Fruit fly (Drosophila melanogaster): ENCODE results near the gene CG31559.

Gene CG31559

DNA sequence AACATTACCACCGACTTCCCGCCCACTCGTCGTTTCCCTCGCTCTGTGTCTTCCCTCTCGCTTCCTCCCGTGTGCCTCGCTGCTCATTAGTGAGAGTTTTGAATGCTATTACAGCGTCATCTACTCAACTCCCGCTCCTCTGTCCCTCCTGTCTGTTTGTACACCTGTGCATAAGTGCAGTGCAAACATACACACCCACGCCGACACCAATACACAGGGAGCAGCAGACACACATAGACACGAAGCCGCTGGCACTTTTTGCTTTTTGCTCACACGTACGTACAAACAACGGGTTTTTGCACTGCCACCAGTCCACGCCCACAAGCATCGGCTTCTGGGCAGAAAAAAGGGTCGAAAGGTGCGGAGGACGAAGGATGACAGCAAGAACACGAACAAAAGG lies 15.3 kb downstream of the CG31559 start:
- TF ChIP-seq jim (GFP tag; optimal IDR thresholded peaks at IDR 0.05) (no peak), ey (GFP tag; optimal IDR thresholded peaks at IDR 0.05) (no peak), Hnf4 (GFP tag; optimal IDR thresholded peaks at IDR 0.05) (no peak), OdsH (GFP tag; optimal IDR thresholded peaks at IDR 0.05) (no peak), Myc (optimal IDR thresholded peaks at IDR 0.05) (no peak), h (GFP tag; optimal IDR thresholded peaks at IDR 0.05) (no peak), dsf (GFP tag; optimal IDR thresholded peaks at IDR 0.05; ENCODE audit: borderline replicate concordance) (no peak), Vsx2 (GFP tag; optimal IDR thresholded peaks at IDR 0.05; ENCODE audit: partially characterized antibody) (no peak), Mio (GFP tag; optimal IDR thresholded peaks at IDR 0.05) (no peak)

DNA sequence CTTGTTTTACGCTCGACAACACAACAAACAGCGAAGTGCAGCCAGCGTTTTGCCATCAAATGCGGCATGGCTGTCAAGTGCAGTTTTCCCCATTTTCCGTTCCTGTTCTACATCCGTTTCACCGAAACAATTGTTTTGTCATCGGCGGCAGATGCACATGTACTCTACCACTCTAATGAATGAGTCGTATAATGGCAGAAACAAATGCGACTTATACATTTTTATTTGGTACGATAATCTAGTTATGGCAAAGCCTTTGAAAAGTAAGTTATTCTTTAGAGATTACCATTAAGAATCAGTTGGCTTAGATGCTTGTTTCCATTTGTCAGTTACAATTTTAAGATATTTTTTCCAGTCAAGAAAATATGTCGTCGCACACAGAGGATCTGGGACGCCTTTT lies 34.7 kb downstream of the CG31559 start, which contains the start of gene Vha14-2:
Vha14-2 (plus strand) TSS at position 301 of the 400 bp plus-strand sequence.
- TF ChIP-seq br (GFP tag; optimal IDR thresholded peaks at IDR 0.05) (no peak), woc (GFP tag; optimal IDR thresholded peaks at IDR 0.05) (no peak), CrebA (GFP tag; optimal IDR thresholded peaks at IDR 0.05; ENCODE audit: borderline replicate concordance) (no peak), Myc (optimal IDR thresholded peaks at IDR 0.05) (no peak), Mio (GFP tag; optimal IDR thresholded peaks at IDR 0.05) (no peak), dsf (GFP tag; optimal IDR thresholded peaks at IDR 0.05; ENCODE audit: borderline replicate concordance) (no peak), HLH106 (tag; optimal IDR thresholded peaks at IDR 0.05) (no peak), brk (GFP tag; optimal IDR thresholded peaks at IDR 0.05) (no peak), Jra (GFP tag; optimal IDR thresholded peaks at IDR 0.05) (no peak), N (GFP tag; optimal IDR thresholded peaks at IDR 0.05) (no peak), Dif (GFP tag; optimal IDR thresholded peaks at IDR 0.05; ENCODE audit: partially characterized antibody) (no peak), Hr78 (GFP tag; optimal IDR thresholded peaks at IDR 0.05) (no peak), sv (GFP tag; optimal IDR thresholded peaks at IDR 0.05) (no peak)

DNA sequence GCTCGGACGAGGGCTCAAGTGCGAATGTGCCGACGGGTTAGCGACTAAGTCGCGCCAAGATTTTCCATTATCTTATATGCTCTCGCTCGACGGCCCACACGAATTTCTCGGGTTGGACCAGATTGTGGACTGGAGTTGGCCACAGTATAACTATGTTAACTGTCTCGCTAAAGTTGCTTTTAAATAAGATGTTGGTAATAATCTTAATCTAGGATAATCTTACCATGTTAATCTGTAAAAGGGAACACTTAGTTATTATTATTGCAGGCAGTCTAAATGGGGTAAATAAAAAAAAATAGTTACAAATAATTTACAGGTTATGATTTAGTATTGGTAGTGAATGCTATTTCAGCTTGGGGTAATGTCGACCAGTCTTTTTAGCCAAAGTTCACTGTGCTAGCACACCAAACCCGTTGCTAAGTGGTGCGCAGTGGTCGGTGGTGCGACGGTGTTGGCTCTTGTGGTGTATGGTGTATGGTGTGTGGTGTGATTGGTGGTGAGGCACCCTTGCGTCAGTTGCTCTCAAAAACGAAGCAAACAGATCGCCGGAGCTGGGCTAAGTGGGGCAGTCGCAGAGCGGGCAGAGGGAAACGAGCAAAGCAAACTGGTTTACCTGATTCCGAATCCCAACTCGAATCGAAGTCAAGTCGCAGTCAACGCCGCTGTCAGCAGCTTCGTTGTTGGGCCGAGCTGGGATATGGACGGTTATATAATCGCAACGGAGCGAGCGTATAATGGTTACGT lies 44.6 kb downstream of the CG31559 start, which contains the start of gene Obp83g:
Obp83g (minus strand) TSS at position 51 of the 744 bp plus-strand sequence.
- TF ChIP-seq ey (GFP tag; optimal IDR thresholded peaks at IDR 0.05) (peak; percentile 81), OdsH (GFP tag; optimal IDR thresholded peaks at IDR 0.05) (peak; percentile 76), jim (GFP tag; optimal IDR thresholded peaks at IDR 0.05) (no peak), Jra (GFP tag; optimal IDR thresholded peaks at IDR 0.05) (peak; percentile 10), N (GFP tag; optimal IDR thresholded peaks at IDR 0.05) (no peak), usp (GFP tag; optimal IDR thresholded peaks at IDR 0.05) (no peak), Sp1 (GFP tag; optimal IDR thresholded peaks at IDR 0.05) (peak; percentile 71), psq (GFP tag; optimal IDR thresholded peaks at IDR 0.05) (peak; percentile 56), Abd-B (GFP tag; optimal IDR thresholded peaks at IDR 0.05) (no peak), Hnf4 (GFP tag; optimal IDR thresholded peaks at IDR 0.05) (peak; percentile 54), CG32264 (GFP tag; optimal IDR thresholded peaks at IDR 0.05) (no peak), sage (GFP tag; optimal IDR thresholded peaks at IDR 0.05) (no peak), dl (GFP tag; optimal IDR thresholded peaks at IDR 0.05; ENCODE audit: insufficient read depth in 1 of 2, partially characterized antibody in 2 of 2) (no peak), sv (GFP tag; optimal IDR thresholded peaks at IDR 0.05) (no peak), Rel (GFP tag; optimal IDR thresholded peaks at IDR 0.05) (no peak), Rel (tag; optimal IDR thresholded peaks at IDR 0.05) (peak; percentile 1), Vsx2 (GFP tag; optimal IDR thresholded peaks at IDR 0.05; ENCODE audit: partially characterized antibody) (peak; percentile 84), Dif (GFP tag; optimal IDR thresholded peaks at IDR 0.05; ENCODE audit: partially characterized antibody) (peak; percentile 68), Hr78 (GFP tag; optimal IDR thresholded peaks at IDR 0.05) (no peak), dsf (GFP tag; optimal IDR thresholded peaks at IDR 0.05; ENCODE audit: borderline replicate concordance) (no peak), rgr (GFP tag; optimal IDR thresholded peaks at IDR 0.05) (peak; percentile 67), tai (GFP tag; optimal IDR thresholded peaks at IDR 0.05) (no peak), foxo (GFP tag; optimal IDR thresholded peaks at IDR 0.05) (peak in 1 of 2 experiments; percentile 77), Myc (optimal IDR thresholded peaks at IDR 0.05) (no peak), pan (optimal IDR thresholded peaks at IDR 0.05) (no peak), br (GFP tag; optimal IDR thresholded peaks at IDR 0.05) (peak; percentile 79), Dfd (GFP tag; optimal IDR thresholded peaks at IDR 0.05) (no peak), woc (GFP tag; optimal IDR thresholded peaks at IDR 0.05) (peak; percentile 85), HLH106 (tag; optimal IDR thresholded peaks at IDR 0.05) (peak; percentile 72), h (GFP tag; optimal IDR thresholded peaks at IDR 0.05) (peak; percentile 79), fru (GFP tag; optimal IDR thresholded peaks at IDR 0.05) (peak; percentile 87), Mio (GFP tag; optimal IDR thresholded peaks at IDR 0.05) (no peak), Hr83 (GFP tag; optimal IDR thresholded peaks at IDR 0.05; ENCODE audit: poor library complexity, severe bottlenecking) (no peak), GATAd (GFP tag; optimal IDR thresholded peaks at IDR 0.05) (no peak), dmrt93B (GFP tag; optimal IDR thresholded peaks at IDR 0.05) (peak; percentile 66), lola (GFP tag; optimal IDR thresholded peaks at IDR 0.05) (no peak), CG9705 (GFP tag; optimal IDR thresholded peaks at IDR 0.05) (peak; percentile 50), CrebA (GFP tag; optimal IDR thresholded peaks at IDR 0.05; ENCODE audit: borderline replicate concordance) (no peak)

Data from whole organism, wandering third instar larva.